Fruit fly (Drosophila melanogaster) whole organism, embryonic: Measurements from ENCODE around the gene CG12301.

ENCODE experiments used
- Aef1 ChIP-seq: fragments of 200-800 bp; sonication (Bioruptor generic); IDR thresholded peaks from 3 replicates; pipeline ENCODE4 v1.3.6; 2022; ENCODE audit warnings: missing biosample characterization, missing genetic modification characterization
- Atf3 ChIP-seq: fragments of 200-800 bp; sonication (Bioruptor generic); optimal IDR thresholded peaks from 3 replicates; lab custom pipeline; 2016; ENCODE audit warnings: missing biosample characterization, missing genetic modification characterization
- BEAF-32 ChIP-seq: fragments of 200-800 bp; sonication (Bioruptor generic); optimal IDR thresholded peaks from 3 replicates; lab custom pipeline; 2017; ENCODE audit warnings: missing biosample characterization, missing genetic modification characterization, mild to moderate bottlenecking, moderate library complexity, missing genetic modification reagents
- CG10321 ChIP-seq: fragments of 200-800 bp; sonication (Bioruptor generic); IDR thresholded peaks from 2 replicates; pipeline ENCODE4 v1.3.6; 2022; ENCODE audit warnings: missing biosample characterization, missing genetic modification characterization
- CG10543 ChIP-seq: fragments of 200-800 bp; sonication (Bioruptor generic); optimal IDR thresholded peaks from 3 replicates; lab custom pipeline; 2017; ENCODE audit warnings: missing biosample characterization, mild to moderate bottlenecking, missing genetic modification characterization, moderate library complexity
- CG11695 ChIP-seq: fragments of 200-800 bp; sonication (Bioruptor generic); IDR thresholded peaks from 3 replicates; pipeline ENCODE4 v1.3.6; 2022; ENCODE audit warnings: missing biosample characterization, missing genetic modification characterization
- CG11723 ChIP-seq: fragments of 200-800 bp; sonication (Bioruptor generic); optimal IDR thresholded peaks from 2 replicates; lab custom pipeline; 2017; ENCODE audit warnings: missing biosample characterization, mild to moderate bottlenecking, missing genetic modification characterization
- CG12155 ChIP-seq: fragments of 200-800 bp; sonication (Bioruptor generic); optimal IDR thresholded peaks from 3 replicates; lab custom pipeline; 2016; ENCODE audit warnings: missing biosample characterization, missing genetic modification characterization
- CG13296 ChIP-seq: fragments of 200-800 bp; sonication (Bioruptor generic); optimal IDR thresholded peaks from 3 replicates; lab custom pipeline; 2018; ENCODE audit warnings: missing biosample characterization, mild to moderate bottlenecking, missing genetic modification characterization
- CG14965 ChIP-seq: fragments of 200-800 bp; sonication (Bioruptor generic); optimal IDR thresholded peaks from 2 replicates; lab custom pipeline; 2016; ENCODE audit warnings: missing biosample characterization, missing genetic modification characterization, borderline replicate concordance
- CG15269 ChIP-seq: fragments of 200-800 bp; sonication (Bioruptor generic); optimal IDR thresholded peaks from 2 replicates; lab custom pipeline; 2018; ENCODE audit warnings: missing biosample characterization, mild to moderate bottlenecking, missing genetic modification characterization, moderate library complexity
- CG16863 ChIP-seq: fragments of 200-800 bp; sonication (Bioruptor generic); optimal IDR thresholded peaks from 3 replicates; lab custom pipeline; 2016; ENCODE audit warnings: missing biosample characterization, missing genetic modification characterization
- CG17361 ChIP-seq: fragments of 200-800 bp; sonication (Bioruptor generic); IDR thresholded peaks from 3 replicates; pipeline ENCODE4 v1.3.6; 2022; ENCODE audit warnings: missing biosample characterization, missing genetic modification characterization
- CG18764 ChIP-seq: fragments of 200-800 bp; sonication (Bioruptor generic); optimal IDR thresholded peaks from 3 replicates; lab custom pipeline; 2016; ENCODE audit warnings: missing biosample characterization, missing genetic modification characterization
- CG2116 ChIP-seq: fragments of 200-800 bp; sonication (Bioruptor generic); optimal IDR thresholded peaks from 3 replicates; lab custom pipeline; 2018; ENCODE audit warnings: missing biosample characterization, mild to moderate bottlenecking, missing genetic modification characterization
- CG32767 ChIP-seq: fragments of 200-800 bp; sonication (Bioruptor generic); IDR thresholded peaks from 2 replicates; pipeline ENCODE4 v1.3.6; 2022; ENCODE audit warnings: missing biosample characterization, missing genetic modification characterization
- CG34224 ChIP-seq: fragments of 200-800 bp; sonication (Bioruptor generic); IDR thresholded peaks from 3 replicates; pipeline ENCODE4 v1.3.6; 2022; ENCODE audit warnings: missing biosample characterization, missing genetic modification characterization; ENCODE audit not compliant: partially characterized antibody
- CG3847 ChIP-seq: fragments of 200-800 bp; sonication (Bioruptor generic); IDR thresholded peaks from 2 replicates; pipeline ENCODE4 v1.3.6; 2022; ENCODE audit warnings: missing biosample characterization, missing genetic modification characterization
- CG4360 ChIP-seq: fragments of 200-800 bp; sonication (Bioruptor generic); IDR thresholded peaks from 2 replicates; pipeline ENCODE4 v1.3.6; 2022; ENCODE audit warnings: missing biosample characterization, missing genetic modification characterization
- CG4707 ChIP-seq: fragments of 200-800 bp; sonication (Bioruptor generic); optimal IDR thresholded peaks from 2 replicates; lab custom pipeline; 2018; ENCODE audit warnings: missing biosample characterization, mild to moderate bottlenecking, missing genetic modification characterization, moderate library complexity
- CG6654 ChIP-seq: fragments of 200-800 bp; sonication (Bioruptor generic); optimal IDR thresholded peaks from 2 replicates; lab custom pipeline; 2017; ENCODE audit warnings: missing biosample characterization, mild to moderate bottlenecking, missing genetic modification characterization
- CG7271 ChIP-seq: fragments of 200-800 bp; sonication (Bioruptor generic); optimal IDR thresholded peaks from 2 replicates; lab custom pipeline; 2018; ENCODE audit warnings: missing biosample characterization, mild to moderate bottlenecking, missing genetic modification characterization, moderate library complexity
- CG8290 ChIP-seq, 3 experiments: fragments of 200-800 bp; sonication (Bioruptor generic); optimal IDR thresholded peaks; 2 replicates each; lab custom pipeline; 2016 to 2019; ENCODE audit warnings: missing biosample characterization in 3 of 3, missing genetic modification characterization in 3 of 3, mild to moderate bottlenecking in 2 of 3, moderate library complexity in 1 of 3
- CG9817 ChIP-seq: fragments of 200-800 bp; sonication (Bioruptor generic); optimal IDR thresholded peaks from 2 replicates; lab custom pipeline; 2018; ENCODE audit warnings: missing biosample characterization, mild to moderate bottlenecking, missing genetic modification characterization, moderate library complexity
- Drgx ChIP-seq: fragments of 200-800 bp; sonication (Bioruptor generic); IDR thresholded peaks from 2 replicates; pipeline ENCODE4 v1.3.6; 2022; ENCODE audit warnings: missing biosample characterization, missing genetic modification characterization
- E2f2 ChIP-seq: fragments of 200-800 bp; sonication (Bioruptor generic); IDR thresholded peaks from 2 replicates; pipeline ENCODE4 v1.3.6; 2022; ENCODE audit warnings: missing biosample characterization, missing genetic modification characterization
- GATAe ChIP-seq: fragments of 200-800 bp; sonication (Bioruptor generic); conservative IDR thresholded peaks from 2 replicates; pipeline ENCODE4 v1.3.6; 2022; ENCODE audit warnings: missing biosample characterization, missing genetic modification characterization
- HmgD ChIP-seq: fragments of 200-800 bp; sonication (Bioruptor generic); optimal IDR thresholded peaks from 3 replicates; lab custom pipeline; 2016; ENCODE audit warnings: missing biosample characterization, missing genetic modification characterization
- Lim3 ChIP-seq: fragments of 200-800 bp; sonication (Bioruptor generic); IDR thresholded peaks from 2 replicates; pipeline ENCODE4 v1.3.6; 2022; ENCODE audit warnings: missing biosample characterization, missing genetic modification characterization
- Poxn ChIP-seq: fragments of 200-800 bp; sonication (Bioruptor generic); IDR thresholded peaks from 2 replicates; pipeline ENCODE4 v1.3.6; 2022; ENCODE audit warnings: missing biosample characterization, missing genetic modification characterization
- Ravus ChIP-seq: fragments of 200-800 bp; sonication (Bioruptor generic); IDR thresholded peaks from 2 replicates; pipeline ENCODE4 v1.3.6; 2022; ENCODE audit warnings: missing biosample characterization, missing genetic modification characterization
- Rfx ChIP-seq: fragments of 200-800 bp; sonication (Bioruptor generic); IDR thresholded peaks from 2 replicates; pipeline ENCODE4 v1.3.6; 2022; ENCODE audit warnings: missing biosample characterization, missing genetic modification characterization
- TFAM ChIP-seq: fragments of 200-800 bp; sonication (Bioruptor generic); optimal IDR thresholded peaks from 2 replicates; lab custom pipeline; 2017; ENCODE audit warnings: missing biosample characterization, missing genetic modification characterization, inconsistent platforms
- aop ChIP-seq: fragments of 200-800 bp; sonication (Bioruptor generic); IDR thresholded peaks from 2 replicates; pipeline ENCODE4 v1.3.6; 2022; ENCODE audit warnings: missing biosample characterization, missing genetic modification characterization
- bbx ChIP-seq: fragments of 200-800 bp; sonication (Bioruptor generic); IDR thresholded peaks from 2 replicates; pipeline ENCODE4 v1.3.6; 2022; ENCODE audit warnings: missing biosample characterization, missing genetic modification characterization; ENCODE audit not compliant: partially characterized antibody
- chn ChIP-seq: fragments of 200-800 bp; sonication (Bioruptor generic); optimal IDR thresholded peaks from 2 replicates; lab custom pipeline; 2016; ENCODE audit warnings: missing biosample characterization, missing genetic modification characterization
- croc ChIP-seq: fragments of 200-800 bp; sonication (Bioruptor generic); conservative IDR thresholded peaks from 3 replicates; pipeline ENCODE4 v1.3.6; 2022; ENCODE audit warnings: missing biosample characterization, missing genetic modification characterization
- danr ChIP-seq: fragments of 200-800 bp; sonication (Bioruptor generic); IDR thresholded peaks from 2 replicates; pipeline ENCODE4 v1.3.6; 2022; ENCODE audit warnings: missing biosample characterization, missing genetic modification characterization
- h ChIP-seq: fragments of >200 bp; optimal IDR thresholded peaks from 2 replicates; lab custom pipeline; 2017
- klu ChIP-seq: fragments of 200-800 bp; sonication (Bioruptor generic); IDR thresholded peaks from 2 replicates; pipeline ENCODE4 v1.3.6; 2022; ENCODE audit warnings: missing biosample characterization, missing genetic modification characterization
- knrl ChIP-seq: fragments of 200-800 bp; sonication (Bioruptor generic); IDR thresholded peaks from 3 replicates; pipeline ENCODE4 v1.3.6; 2022; ENCODE audit warnings: missing biosample characterization, missing genetic modification characterization; ENCODE audit not compliant: partially characterized antibody
- lmd ChIP-seq: fragments of 200-800 bp; sonication (Bioruptor generic); IDR thresholded peaks from 2 replicates; pipeline ENCODE4 v1.3.6; 2022; ENCODE audit warnings: missing biosample characterization, missing genetic modification characterization
- mirr ChIP-seq: fragments of 200-800 bp; sonication (Bioruptor generic); optimal IDR thresholded peaks from 3 replicates; lab custom pipeline; 2018; ENCODE audit warnings: missing biosample characterization, mild to moderate bottlenecking, missing genetic modification characterization
- prd ChIP-seq, 3 experiments: fragments of >200 bp in 2 of 3; fragments of 200-800 bp in 1 of 3; sonication (Bioruptor generic) in 1 of 3; optimal IDR thresholded peaks in 2 of 3; IDR thresholded peaks in 1 of 3; 2 replicates in 2 of 3; 3 replicates in 1 of 3; pipeline versions ENCODE4 v1.3.6 to Lab custom; 2017 to 2022; ENCODE audit warnings: missing biosample characterization in 1 of 3, missing genetic modification characterization in 1 of 3
- sna ChIP-seq: fragments of 200-800 bp; sonication (Bioruptor generic); IDR thresholded peaks from 2 replicates; pipeline ENCODE4 v1.3.6; 2022; ENCODE audit warnings: missing biosample characterization, missing genetic modification characterization; ENCODE audit not compliant: partially characterized antibody
- tna ChIP-seq: fragments of 200-800 bp; sonication (Bioruptor generic); IDR thresholded peaks from 2 replicates; pipeline ENCODE4 v1.3.6; 2022; ENCODE audit warnings: missing biosample characterization, missing genetic modification characterization; ENCODE audit not compliant: partially characterized antibody
- toy ChIP-seq: fragments of 200-800 bp; sonication (Bioruptor generic); IDR thresholded peaks from 2 replicates; pipeline ENCODE4 v1.3.6; 2022; ENCODE audit warnings: missing biosample characterization, missing genetic modification characterization
- trh ChIP-seq: fragments of 200-800 bp; sonication (Bioruptor generic); optimal IDR thresholded peaks from 2 replicates; lab custom pipeline; 2016; ENCODE audit warnings: missing biosample characterization, missing genetic modification characterization
- unpg ChIP-seq: fragments of 200-800 bp; sonication (Bioruptor generic); optimal IDR thresholded peaks from 3 replicates; lab custom pipeline; 2018; ENCODE audit warnings: missing biosample characterization, mild to moderate bottlenecking, missing genetic modification characterization, moderate library complexity

CG12301 gene

DNA sequence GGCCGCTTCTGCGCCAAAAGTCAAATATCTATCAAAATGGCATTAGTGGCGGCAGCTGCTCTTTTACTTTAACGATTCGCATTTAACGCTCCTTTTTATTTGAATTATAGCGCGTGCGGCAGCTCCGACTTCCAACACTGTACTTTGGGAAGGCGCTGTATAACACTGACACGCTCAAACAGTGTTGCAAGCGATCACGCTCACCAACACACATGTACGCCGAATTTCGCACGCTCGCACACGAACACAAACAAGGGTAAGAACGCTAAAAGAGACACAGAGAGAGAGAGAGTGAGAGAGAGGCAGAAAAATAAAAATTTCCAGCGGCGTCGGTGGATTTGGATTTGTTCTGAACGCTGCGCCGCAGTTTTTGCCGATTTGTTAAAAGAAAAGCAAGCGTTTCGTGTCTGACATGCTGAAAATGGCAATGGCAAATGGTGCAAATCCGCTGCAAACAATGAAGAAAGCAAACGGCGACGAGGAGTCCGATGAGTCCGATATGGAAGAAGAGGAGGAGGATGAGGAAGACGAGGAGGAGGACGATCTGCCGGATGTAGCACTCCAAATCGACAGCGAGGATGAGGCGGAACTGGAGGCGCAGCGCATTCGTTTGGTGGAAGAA lies 39.1 kb downstream of the CG12301 start, which contains the start of gene Phs (continued):
- TF ChIP-seq Drgx (GFP tag; lab: Robert Waterston, UW) (peak; percentile 59), chn (GFP tag; lab: Kevin White, UChicago) (peak; percentile 85), lmd (GFP tag; lab: Robert Waterston, UW) (peak; percentile 66), BEAF-32 (GFP tag; lab: Kevin White, UChicago) (peak; percentile 39), CG17361 (GFP tag; lab: Robert Waterston, UW) (peak; percentile 50; the same call in 1 of the 3 replicates), Poxn (GFP tag; lab: Robert Waterston, UW) (peak; percentile 8; the same call in 1 of the 2 replicates), bbx (GFP tag; lab: Robert Waterston, UW) (peak; percentile 69), CG14965 (GFP tag; lab: Kevin White, UChicago) (peak; percentile 52), CG11723 (peak; percentile 64), HmgD (GFP tag; lab: Kevin White, UChicago) (peak; percentile 95), CG7271 (peak; percentile 49), prd (optimal IDR thresholded peaks at IDR 0.05; lab: Kevin White, UChicago) (no peak), prd (GFP tag; IDR thresholded peaks at IDR 0.05; lab: Robert Waterston, UW) (peak; percentile 78), Ravus (GFP tag; lab: Robert Waterston, UW) (no peak), CG15269 (tag; lab: Kevin White, UChicago) (peak; percentile 47), CG4360 (no peak), Lim3 (GFP tag; lab: Robert Waterston, UW) (no peak), E2f2 (GFP tag; lab: Robert Waterston, UW) (peak; percentile 99), CG16863 (GFP tag; lab: Kevin White, UChicago) (peak; percentile 80), croc (peak; percentile 54), GATAe (GFP tag; lab: Robert Waterston, UW) (no peak), Atf3 (GFP tag; lab: Kevin White, UChicago) (peak; percentile 57), Aef1 (GFP tag; lab: Robert Waterston, UW) (peak; percentile 55), CG32767 (GFP tag; lab: Robert Waterston, UW) (no peak), unpg (GFP tag; lab: Kevin White, UChicago) (peak; percentile 43), CG12155 (GFP tag; lab: Kevin White, UChicago) (peak; percentile 88), CG4707 (peak; percentile 59), Rfx (GFP tag; lab: Robert Waterston, UW) (peak; percentile 94), CG3847 (GFP tag; lab: Robert Waterston, UW) (peak; percentile 94), TFAM (GFP tag; lab: Kevin White, UChicago) (no peak), CG9817 (tag; lab: Kevin White, UChicago) (peak; percentile 75), mirr (GFP tag; lab: Kevin White, UChicago) (peak; percentile 53), knrl (GFP tag; lab: Robert Waterston, UW) (peak; percentile 37; the same call in 1 of the 3 replicates), CG6654 (GFP tag; lab: Kevin White, UChicago) (no peak), CG18764 (GFP tag; lab: Kevin White, UChicago) (peak; percentile 79), CG10543 (peak; percentile 69), CG2116 (peak; percentile 91), klu (GFP tag; lab: Robert Waterston, UW) (peak; percentile 73), sna (GFP tag; lab: Robert Waterston, UW) (peak; percentile 14; the same call in 1 of the 2 replicates), aop (peak; percentile 15; the same call in 1 of the 2 replicates), tna (GFP tag; lab: Robert Waterston, UW) (no peak), CG10321 (GFP tag; lab: Robert Waterston, UW) (0 out of 2 replicates have a peak, but pooled peaks have one; percentile 34), toy (GFP tag; lab: Robert Waterston, UW) (no peak; the same call in 1 of the 2 replicates), CG8290 (GFP tag; optimal IDR thresholded peaks at IDR 0.05; lab: Kevin White, UChicago) (peak; percentile 77), CG8290 (tag; optimal IDR thresholded peaks at IDR 0.05; lab: Kevin White, UChicago) (peak; percentile 68 to 94), trh (GFP tag; lab: Kevin White, UChicago) (peak; percentile 52), CG34224 (GFP tag; lab: Robert Waterston, UW) (0 out of 3 replicates have a peak, but pooled peaks have one; percentile 20), CG11695 (GFP tag; lab: Robert Waterston, UW) (peak; percentile 43; the same call in 1 of the 3 replicates), danr (GFP tag; lab: Robert Waterston, UW) (no peak), CG13296 (GFP tag; lab: Kevin White, UChicago) (peak; percentile 53), h (lab: Kevin White, UChicago) (no peak)
